Worm (Caenorhabditis elegans) whole organism, L1 larva: ENCODE data around the gene fbxa-208.

ENCODE experiments used
- blmp-1 ChIP-seq: fragments of 150-350 bp; optimal IDR thresholded peaks from 2 replicates; lab custom pipeline; 2014; ENCODE audit warnings: missing biosample characterization, missing genetic modification characterization
- ceh-88 ChIP-seq: fragments of 200-800 bp; sonication (Bioruptor generic); IDR thresholded peaks from 2 replicates; pipeline ENCODE4 v1.3.6; 2022; ENCODE audit warnings: missing genetic modification characterization, missing compliant biosample characterization
- dpl-1 ChIP-seq, 3 experiments: fragments of 150-350 bp in 2 of 3; sonication (generic microtip) in 1 of 3; optimal IDR thresholded peaks; 2 replicates each; lab custom pipeline; 2014 to 2017; ENCODE audit warnings: missing biosample characterization in 3 of 3, missing genetic modification characterization in 3 of 3, missing genetic modification reagents in 3 of 3
- elt-3 ChIP-seq, 6 experiments: fragments of 150-350 bp in 1 of 6; sonication (generic microtip); optimal IDR thresholded peaks; 2 replicates each; lab custom pipeline; 2017 to 2018; ENCODE audit warnings: missing biosample characterization in 6 of 6, missing genetic modification characterization in 6 of 6, inconsistent platforms in 1 of 6
- jun-1 ChIP-seq: fragments of 150-350 bp; optimal IDR thresholded peaks from 2 replicates; lab custom pipeline; 2014; ENCODE audit warnings: missing biosample characterization, missing genetic modification reagents, missing genetic modification characterization
- lin-13 ChIP-seq: fragments of 150-350 bp; optimal IDR thresholded peaks from 2 replicates; lab custom pipeline; 2014; ENCODE audit warnings: missing biosample characterization, missing genetic modification reagents, missing genetic modification characterization
- mep-1 ChIP-seq: fragments of 150-350 bp; optimal IDR thresholded peaks from 2 replicates; lab custom pipeline; 2014; ENCODE audit warnings: missing biosample characterization, missing genetic modification characterization
- nhr-77 ChIP-seq: fragments of 150-350 bp; optimal IDR thresholded peaks from 2 replicates; lab custom pipeline; 2014; ENCODE audit warnings: missing biosample characterization, missing genetic modification characterization
- skn-1 ChIP-seq: fragments of 150-350 bp; optimal IDR thresholded peaks from 2 replicates; lab custom pipeline; 2014; ENCODE audit warnings: missing biosample characterization, missing genetic modification characterization
- snpc-4 ChIP-seq: fragments of 150-350 bp; optimal IDR thresholded peaks from 2 replicates; lab custom pipeline; 2014; ENCODE audit warnings: missing biosample characterization, missing genetic modification characterization
- unc-62 ChIP-seq: fragments of 150-350 bp; optimal IDR thresholded peaks from 2 replicates; lab custom pipeline; 2014; ENCODE audit warnings: missing biosample characterization, missing genetic modification reagents, missing genetic modification characterization

DNA sequence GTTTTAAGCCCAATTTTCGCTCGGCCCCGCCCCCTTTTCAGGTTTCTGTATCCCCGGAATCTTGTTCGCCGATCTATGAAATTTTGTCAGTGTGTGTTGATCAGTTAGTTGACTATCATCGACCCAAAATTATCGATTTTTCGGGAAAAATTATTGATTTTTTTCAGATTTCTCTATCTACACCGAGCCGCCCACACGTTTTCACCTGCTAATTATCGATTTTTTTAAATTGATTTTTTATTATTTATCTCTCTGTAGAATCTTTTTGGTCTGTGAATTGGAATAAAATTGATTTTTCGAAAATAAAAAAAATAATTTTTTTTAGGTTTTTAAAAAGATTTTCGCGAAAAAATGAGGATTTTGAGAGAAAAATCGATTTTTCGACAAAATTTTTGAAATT, 49.6 kb upstream of the fbxa-208 start:
- no peak for TF ChIP-seq unc-62 (GFP tag; lab: Kevin White, UChicago)
- TF ChIP-seq dpl-1 (GFP tag; optimal IDR thresholded peaks at IDR 0.05; lab: Kevin White, UChicago) = no peak
- no peak for TF ChIP-seq ceh-88 (GFP tag; lab: Robert Waterston, UW)
- no peak for TF ChIP-seq elt-3 (tag; optimal IDR thresholded peaks at IDR 0.05; lab: Kevin White, UChicago)
- no peak for TF ChIP-seq blmp-1
- no peak for TF ChIP-seq skn-1 (tag; lab: Kevin White, UChicago)
- TF ChIP-seq snpc-4 (tag; lab: Kevin White, UChicago) = no peak
- TF ChIP-seq nhr-77 (tag; lab: Kevin White, UChicago) = no peak
- no peak for TF ChIP-seq jun-1 (tag; lab: Kevin White, UChicago)
- TF ChIP-seq mep-1 = no peak
- no peak for TF ChIP-seq lin-13 (GFP tag; lab: Kevin White, UChicago)
